Worm (Caenorhabditis elegans): Measurements from ENCODE around the gene cest-1.1.

The cest-1.1 gene

DNA sequence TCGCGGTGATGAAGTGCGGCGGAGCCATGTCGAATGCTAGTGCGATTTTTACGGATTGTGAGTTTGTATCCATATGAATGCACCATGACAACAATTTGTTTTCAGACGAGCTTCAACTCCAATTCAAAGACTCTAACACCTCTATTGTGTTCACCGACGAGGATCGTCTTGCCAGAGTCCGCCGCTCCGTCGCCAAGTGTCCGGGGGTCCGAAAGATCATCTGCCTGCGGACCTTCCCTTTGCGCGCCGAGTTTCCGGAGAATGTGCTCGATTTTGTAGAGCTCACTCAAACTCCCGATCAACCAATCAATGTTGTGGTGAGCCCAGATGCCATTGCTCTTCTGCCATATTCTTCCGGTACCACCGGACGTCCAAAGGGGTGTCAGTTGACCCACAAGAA is 19.4 kb downstream of the cest-1.1 start:
- TF ChIP-seq F26F4.8 (GFP tag; conservative IDR thresholded peaks at IDR 0.05) (no peak), set-16 (GFP tag; IDR thresholded peaks at IDR 0.05) (peak; percentile 67), mxl-3 (GFP tag; optimal IDR thresholded peaks at IDR 0.05) (no peak), lsy-2 (tag; optimal IDR thresholded peaks at IDR 0.05) (no peak), mdl-1 (tag; optimal IDR thresholded peaks at IDR 0.05) (no peak), pqm-1 (tag; optimal IDR thresholded peaks at IDR 0.05) (no peak), nhr-11 (tag; optimal IDR thresholded peaks at IDR 0.05) (no peak)

DNA sequence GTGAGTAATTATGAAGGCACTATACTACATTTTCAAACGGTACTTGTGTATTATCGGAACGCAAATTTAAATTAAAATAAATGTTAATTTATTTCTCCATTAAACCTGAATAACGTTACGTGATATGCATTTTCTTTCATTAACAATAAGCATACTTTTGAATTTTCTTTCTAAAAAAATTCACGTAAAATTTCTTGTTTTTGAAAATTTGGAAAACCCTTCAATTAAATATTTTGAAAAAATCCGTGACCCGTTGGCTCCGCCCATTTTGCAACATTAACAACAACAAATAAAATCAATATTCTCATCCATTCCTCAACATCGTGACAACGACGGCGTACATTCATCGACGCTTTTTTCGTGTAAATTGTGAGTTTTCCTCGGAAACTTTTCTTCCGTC is 20.3 kb downstream of the cest-1.1 start, which contains the start of gene acs-10:
TSS of gene acs-10 (plus strand) at position 301 of the 400 bp plus-strand sequence.
- no peak for TF ChIP-seq dve-1 (tag; optimal IDR thresholded peaks at IDR 0.05; ENCODE audit: insufficient read depth)
- no peak for TF ChIP-seq nhr-42 (GFP tag; IDR thresholded peaks at IDR 0.05)
- TF ChIP-seq zfp-3 (GFP tag; conservative IDR thresholded peaks at IDR 0.05): no peak
- TF ChIP-seq ztf-7 (tag; optimal IDR thresholded peaks at IDR 0.05): no peak
- no peak for TF ChIP-seq pha-4 (GFP tag; IDR thresholded peaks at IDR 0.05)
- no peak for TF ChIP-seq pha-4 (tag; optimal IDR thresholded peaks at IDR 0.05)
- no peak for TF ChIP-seq pqm-1 (tag; optimal IDR thresholded peaks at IDR 0.05)
- no peak for TF ChIP-seq duxl-1 (tag; optimal IDR thresholded peaks at IDR 0.05; ENCODE audit: poor library complexity)
- TF ChIP-seq skn-1 (tag; optimal IDR thresholded peaks at IDR 0.05): no peak
- no peak for TF ChIP-seq ama-1 (optimal IDR thresholded peaks at IDR 0.05)
- no peak for TF ChIP-seq attf-4 (tag; optimal IDR thresholded peaks at IDR 0.05)
- no peak for TF ChIP-seq nhr-237 (tag; optimal IDR thresholded peaks at IDR 0.05)
- no peak for TF ChIP-seq unc-39 (tag; optimal IDR thresholded peaks at IDR 0.05)
- no peak for TF ChIP-seq aha-1 (tag)
- no peak for TF ChIP-seq egl-27 (tag; optimal IDR thresholded peaks at IDR 0.05)
- no peak for TF ChIP-seq F44E2.7 (GFP tag; IDR thresholded peaks at IDR 0.05)
- no peak for TF ChIP-seq nhr-102 (tag; optimal IDR thresholded peaks at IDR 0.05)
- TF ChIP-seq ZK337.2 (GFP tag; IDR thresholded peaks at IDR 0.05): no peak
- TF ChIP-seq ZK546.5 (tag; optimal IDR thresholded peaks at IDR 0.05): no peak
- TF ChIP-seq vab-7 (GFP tag; IDR thresholded peaks at IDR 0.05): no peak
- no peak for TF ChIP-seq hlh-30 (tag; optimal IDR thresholded peaks at IDR 0.05; ENCODE audit: insufficient read depth)

DNA sequence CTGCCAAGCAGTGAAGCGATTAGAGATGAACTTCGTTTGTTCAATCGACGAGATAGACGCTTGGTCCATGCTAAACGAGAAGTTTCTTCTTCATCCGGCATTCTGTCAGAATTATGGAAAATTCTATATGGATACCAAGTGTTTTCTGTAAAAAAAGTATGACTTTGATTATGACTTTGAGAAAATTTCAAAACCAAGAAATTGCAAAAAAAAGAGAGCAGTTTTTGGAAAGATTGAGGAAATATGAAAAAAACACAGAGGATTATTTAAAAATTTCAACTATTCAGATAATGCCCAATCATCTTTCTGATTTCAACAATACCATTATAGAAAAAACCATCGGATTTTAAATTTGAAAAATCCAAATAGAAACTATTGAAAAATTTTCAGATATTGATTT is 21.3 kb downstream of the cest-1.1 start, which contains the start of gene par-1:
TSS of gene par-1 (minus strand) at position 101 of the 400 bp plus-strand sequence.
- TF ChIP-seq ces-1 (GFP tag; optimal IDR thresholded peaks at IDR 0.05) (no peak), aha-1 (tag) (peak; percentile 45)

DNA sequence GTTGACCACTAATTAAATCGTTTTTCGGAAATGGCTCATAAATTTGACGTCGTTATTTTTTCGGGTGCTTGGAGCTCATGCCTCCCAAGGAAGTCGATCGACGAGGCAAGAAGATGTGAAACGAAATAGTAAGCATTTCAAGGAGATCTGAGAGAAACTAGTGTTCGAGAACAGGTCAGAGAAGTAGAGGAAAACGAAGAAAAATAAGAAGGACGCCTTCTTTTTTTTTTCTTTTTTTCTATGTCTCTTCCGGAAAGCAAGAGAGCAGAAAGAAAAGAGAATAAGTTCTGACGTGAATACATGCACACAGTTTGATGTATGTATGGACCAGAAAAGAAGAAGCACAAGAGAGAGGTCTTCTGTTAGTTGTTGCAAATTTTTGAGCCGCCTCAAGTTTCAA is 22.9 kb downstream of the cest-1.1 start:
- peak; percentile 14 for TF ChIP-seq nhr-11 (tag; optimal IDR thresholded peaks at IDR 0.05)
- peak; percentile 47 for TF ChIP-seq rbr-2 (tag; optimal IDR thresholded peaks at IDR 0.05)
- peak; percentile 33 for TF ChIP-seq hlh-30 (tag; optimal IDR thresholded peaks at IDR 0.05; ENCODE audit: insufficient read depth)
- TF ChIP-seq mep-1 (tag; optimal IDR thresholded peaks at IDR 0.05): peak; percentile 41
- no peak for TF ChIP-seq ama-1 (optimal IDR thresholded peaks at IDR 0.05)
- peak; percentile 41; the same call in 1 of the 2 replicates for TF ChIP-seq hmg-1.1 (GFP tag; IDR thresholded peaks at IDR 0.05)
- peak; percentile 40 for TF ChIP-seq aha-1 (tag)
- peak in 1 of 2 experiments; percentile 99 for TF ChIP-seq unc-62 (GFP tag; optimal IDR thresholded peaks at IDR 0.05 in 1 of 2)
- TF ChIP-seq unc-62 (tag; optimal IDR thresholded peaks at IDR 0.05): no peak
- peak; percentile 84 for TF ChIP-seq fkh-10 (GFP tag; optimal IDR thresholded peaks at IDR 0.05)
- 0 out of 2 replicates have a peak, but pooled peaks have one; percentile 45 for TF ChIP-seq ctbp-1 (GFP tag; IDR thresholded peaks at IDR 0.05)
- no peak for TF ChIP-seq Y5F2A.4 (GFP tag; optimal IDR thresholded peaks at IDR 0.05)
- TF ChIP-seq lsy-2 (tag; optimal IDR thresholded peaks at IDR 0.05): peak in 1 of 2 experiments; percentile 63
- no peak for TF ChIP-seq snpc-4 (tag; optimal IDR thresholded peaks at IDR 0.05)
- peak; percentile 18 for TF ChIP-seq ces-1 (GFP tag; optimal IDR thresholded peaks at IDR 0.05)
- TF ChIP-seq mes-2 (tag; optimal IDR thresholded peaks at IDR 0.05; ENCODE audit: poor library complexity, severe bottlenecking): no peak
- no peak for TF ChIP-seq T20F7.1 (GFP tag; optimal IDR thresholded peaks at IDR 0.05)
